Worm (Caenorhabditis elegans): ENCODE measurements around the gene F59A1.6.

Gene F59A1.6

DNA sequence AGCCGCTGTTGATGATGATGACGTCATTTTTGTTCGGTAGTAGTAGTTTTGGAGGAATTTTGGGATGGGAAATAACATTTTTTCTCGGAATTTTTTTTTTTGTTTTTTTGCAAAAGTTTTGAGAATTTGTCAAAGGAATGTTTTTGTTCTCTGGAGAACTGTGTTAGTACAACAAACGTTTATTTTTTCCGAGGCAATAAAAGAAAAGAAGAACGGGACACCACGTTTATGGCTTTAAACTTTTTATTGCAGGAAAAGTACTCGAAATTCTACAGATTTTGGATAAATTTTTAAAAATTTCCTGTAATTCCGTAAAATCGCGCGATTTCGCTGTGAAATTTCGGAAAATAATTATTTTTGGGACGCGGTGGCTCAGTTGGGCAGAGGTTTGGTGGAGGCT, 6.0 kb downstream of the F59A1.6 start, which contains the start of gene F59A1.13:
Gene F59A1.13, minus strand, starts transcription at position 101 of the 400 bp plus-strand sequence.
- TF ChIP-seq rec-8 (tag; optimal IDR thresholded peaks at IDR 0.05) (no peak), die-1 (tag; optimal IDR thresholded peaks at IDR 0.05) (no peak), snpc-1.3 (tag; optimal IDR thresholded peaks at IDR 0.05; ENCODE audit: insufficient read depth) (no peak), F49E8.2 (tag; optimal IDR thresholded peaks at IDR 0.05; ENCODE audit: insufficient read depth) (no peak), rcor-1 (GFP tag; IDR thresholded peaks at IDR 0.05) (no peak), lin-26 (GFP tag; IDR thresholded peaks at IDR 0.05) (no peak), repo-1 (tag; optimal IDR thresholded peaks at IDR 0.05) (no peak), ets-4 (GFP tag; optimal IDR thresholded peaks at IDR 0.05) (no peak), hmg-1.2 (GFP tag; IDR thresholded peaks at IDR 0.05) (no peak), B0336.3 (GFP tag; IDR thresholded peaks at IDR 0.05) (no peak), attf-3 (GFP tag; conservative IDR thresholded peaks at IDR 0.05) (no peak), zim-3 (tag; optimal IDR thresholded peaks at IDR 0.05) (no peak), nhr-27 (tag; optimal IDR thresholded peaks at IDR 0.05) (no peak), unc-62 (GFP tag; optimal IDR thresholded peaks at IDR 0.05) (no peak), hsf-1 (GFP tag; IDR thresholded peaks at IDR 0.05) (no peak), ztf-28 (GFP tag; IDR thresholded peaks at IDR 0.05) (no peak)

DNA sequence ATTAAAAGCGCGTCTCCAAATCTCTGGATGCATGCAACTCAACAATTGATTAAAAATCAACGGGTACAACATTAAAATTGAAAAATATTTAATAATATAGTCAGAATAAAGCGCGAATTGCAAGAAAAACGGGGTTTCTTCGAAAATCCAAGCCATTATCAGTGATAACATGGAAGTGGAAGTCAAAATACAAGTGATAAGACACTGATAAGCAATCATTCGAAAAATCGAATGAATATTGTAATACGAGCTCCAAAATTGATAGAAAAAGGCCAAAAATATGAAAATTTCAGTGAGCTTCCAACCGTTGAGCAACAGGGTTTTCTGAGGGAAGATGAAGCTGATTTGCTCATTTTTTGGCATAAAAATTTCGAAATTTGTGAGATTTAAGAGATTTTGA, 9.3 kb downstream of the F59A1.6 start:
- TF ChIP-seq lin-26 (GFP tag; IDR thresholded peaks at IDR 0.05) (no peak), F39B2.1 (GFP tag; IDR thresholded peaks at IDR 0.05) (no peak), lin-40 (tag; optimal IDR thresholded peaks at IDR 0.05) (no peak), snpc-4 (GFP tag; optimal IDR thresholded peaks at IDR 0.05) (no peak), snpc-4 (tag; optimal IDR thresholded peaks at IDR 0.05) (no peak), Y79H2A.3 (GFP tag; conservative IDR thresholded peaks at IDR 0.05) (no peak)

DNA sequence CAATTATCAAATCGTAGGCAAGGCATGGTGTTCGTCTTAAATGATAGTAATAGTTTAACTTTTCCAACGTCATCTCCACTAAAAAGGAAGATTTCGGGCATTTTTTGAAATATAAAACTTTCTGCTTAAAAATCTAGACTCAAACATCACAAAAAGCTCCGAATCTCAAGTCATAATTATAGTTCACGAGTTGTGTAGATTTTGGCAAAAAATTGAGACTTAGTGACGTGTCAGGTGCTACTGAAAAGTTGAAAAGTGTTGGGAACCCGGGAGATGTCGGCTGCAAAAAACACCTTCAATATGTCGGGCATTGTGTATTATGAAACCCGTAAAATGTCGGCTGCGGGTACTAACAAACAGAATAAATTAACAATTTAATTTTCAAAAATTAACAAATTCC, 10.9 kb downstream of the F59A1.6 start, which contains the start of gene Y26G10.1:
Gene Y26G10.1, minus strand, starts transcription at position 101 of the 400 bp plus-strand sequence.
- no peak for TF ChIP-seq lin-35 (GFP tag; optimal IDR thresholded peaks at IDR 0.05)
- no peak for TF ChIP-seq rcor-1 (GFP tag; IDR thresholded peaks at IDR 0.05)

DNA sequence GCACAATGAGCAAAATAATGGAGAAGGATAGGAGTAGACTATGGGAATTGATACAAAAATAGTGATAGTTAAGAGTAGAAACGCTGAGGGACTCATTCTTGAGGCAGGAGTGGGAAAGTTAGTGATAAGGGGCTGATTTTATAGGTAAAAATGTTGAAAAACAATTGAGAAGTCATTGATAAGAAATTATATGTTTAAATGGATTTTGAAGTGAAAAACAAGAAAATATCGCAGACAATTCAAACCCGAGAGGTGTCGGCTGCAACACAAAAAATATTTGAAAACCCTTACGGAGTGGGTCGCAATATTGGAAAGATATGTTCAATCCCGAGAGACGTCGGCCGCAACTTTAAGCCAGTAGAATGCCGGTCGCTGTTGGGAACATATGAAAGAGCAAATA, 11.8 kb downstream of the F59A1.6 start, which contains the start of gene spp-29:
Gene spp-29, minus strand, starts transcription at position 101 of the 400 bp plus-strand sequence.
- TF ChIP-seq F39B2.1 (GFP tag; IDR thresholded peaks at IDR 0.05) (no peak), madf-3 (GFP tag; IDR thresholded peaks at IDR 0.05) (no peak), Y79H2A.3 (GFP tag; conservative IDR thresholded peaks at IDR 0.05) (no peak), egl-18 (GFP tag; IDR thresholded peaks at IDR 0.05) (no peak), ceh-27 (GFP tag; optimal IDR thresholded peaks at IDR 0.05) (no peak), ets-4 (GFP tag; optimal IDR thresholded peaks at IDR 0.05) (no peak), athp-1 (tag; optimal IDR thresholded peaks at IDR 0.05) (no peak), nhr-80 (tag; optimal IDR thresholded peaks at IDR 0.05) (no peak)

DNA sequence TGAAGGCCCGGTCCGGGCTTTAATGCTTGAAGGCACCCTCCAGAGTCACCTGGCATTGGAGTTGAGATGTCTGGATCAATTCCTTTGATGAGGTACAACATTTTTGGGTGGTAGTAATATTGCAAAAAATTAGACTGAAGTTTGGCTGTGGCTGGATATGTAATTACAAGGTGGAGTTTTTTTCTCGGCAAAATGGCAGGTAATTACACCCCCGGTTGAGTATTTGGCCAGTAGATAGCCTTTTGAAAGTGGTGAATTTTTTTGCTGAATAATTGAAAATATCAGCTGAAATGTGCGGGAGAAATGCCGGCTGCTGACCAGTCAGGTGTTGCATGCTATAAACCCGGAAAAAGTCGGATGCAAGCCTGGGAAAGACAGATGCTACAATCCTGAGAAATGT, 14.2 kb downstream of the F59A1.6 start, which contains the start of gene Y26G10.4:
Gene Y26G10.4, minus strand, starts transcription at position 101 of the 400 bp plus-strand sequence.
- TF ChIP-seq Y53G8AR.9 (GFP tag; conservative IDR thresholded peaks at IDR 0.05): no peak
- no peak for TF ChIP-seq ztf-3 (GFP tag; optimal IDR thresholded peaks at IDR 0.05)
- no peak for TF ChIP-seq ccch-3 (GFP tag; optimal IDR thresholded peaks at IDR 0.05)
- TF ChIP-seq aptf-3 (GFP tag; IDR thresholded peaks at IDR 0.05): no peak
- no peak for TF ChIP-seq ekl-4 (GFP tag; IDR thresholded peaks at IDR 0.05)
- no peak for TF ChIP-seq snpc-1.1 (tag; optimal IDR thresholded peaks at IDR 0.05; ENCODE audit: insufficient read depth)
- no peak for TF ChIP-seq ztf-18 (tag; optimal IDR thresholded peaks at IDR 0.05)
- TF ChIP-seq ztf-26 (tag; optimal IDR thresholded peaks at IDR 0.05): no peak
- no peak for TF ChIP-seq hlh-12 (tag; optimal IDR thresholded peaks at IDR 0.05)
- TF ChIP-seq F39B2.1 (GFP tag; IDR thresholded peaks at IDR 0.05): no peak
- TF ChIP-seq fkh-3 (tag; optimal IDR thresholded peaks at IDR 0.05): no peak
- no peak for TF ChIP-seq dpff-1 (tag; optimal IDR thresholded peaks at IDR 0.05)
